Worm (Caenorhabditis elegans) whole organism, mixed stage, embryonic: Measurements from ENCODE around the gene Y73B6BL.29.

Experiments
- hlh-1 ChIP-seq: fragments of 150-350 bp; optimal IDR thresholded peaks from 2 replicates; lab custom pipeline; 2014; ENCODE audit warnings: missing biosample characterization, missing genetic modification reagents, missing genetic modification characterization
- lin-32 ChIP-seq: fragments of 200-800 bp; sonication (Bioruptor generic); optimal IDR thresholded peaks from 2 replicates; lab custom pipeline; 2018; ENCODE audit warnings: mild to moderate bottlenecking, missing genetic modification characterization, missing compliant biosample characterization
- mep-1 ChIP-seq: fragments of 150-350 bp; optimal IDR thresholded peaks from 2 replicates; lab custom pipeline; 2017; ENCODE audit warnings: missing biosample characterization, missing genetic modification reagents, missing genetic modification characterization, inconsistent platforms
- unc-62 ChIP-seq: fragments of 150-350 bp; optimal IDR thresholded peaks from 2 replicates; lab custom pipeline; 2014; ENCODE audit warnings: missing biosample characterization, missing genetic modification reagents, missing genetic modification characterization

DNA sequence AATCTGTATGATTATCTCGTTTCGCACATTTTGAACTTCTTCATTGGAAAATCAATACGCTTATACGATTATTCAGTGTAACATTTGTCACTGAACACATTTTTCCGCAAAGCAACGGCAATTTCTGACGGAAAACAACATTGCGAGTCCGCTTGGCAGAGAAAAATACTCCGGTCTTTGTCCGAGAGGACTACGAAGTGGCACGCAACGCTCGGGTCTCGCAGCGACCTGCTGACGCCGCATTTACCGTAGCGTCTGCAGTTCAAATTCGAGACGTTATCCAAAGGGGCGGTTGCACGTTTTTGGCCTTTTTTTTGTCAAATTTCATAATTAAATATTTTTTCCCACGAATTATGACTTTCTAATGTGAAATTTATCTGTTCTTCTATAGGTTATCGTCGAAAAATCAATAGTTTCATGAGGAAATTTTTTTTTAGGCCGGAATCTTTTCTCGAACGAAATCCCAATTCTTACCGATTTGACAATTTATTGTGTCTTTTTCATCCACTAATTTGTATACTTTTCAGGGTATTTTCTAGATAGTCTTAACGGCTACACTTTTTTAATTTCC lies 2.0 kb downstream of the Y73B6BL.29 start, which contains the start of gene sqd-1:
- TF ChIP-seq hlh-1 (tag; lab: Kevin White, UChicago) (peak; percentile 78), mep-1 (tag; lab: Kevin White, UChicago) (peak; percentile 84), lin-32 (GFP tag; lab: Kevin White, UChicago) (peak; percentile 47), unc-62 (peak; percentile 69)
